Worm (Caenorhabditis elegans) whole organism, mixed stage, embryonic: ENCODE measurements around the gene C34B4.2.

Source experiments
- lin-13 ChIP-seq: fragments of 150-350 bp; optimal IDR thresholded peaks from 2 replicates; lab custom pipeline; 2014; ENCODE audit warnings: missing biosample characterization, missing genetic modification characterization
- mab-5 ChIP-seq: fragments of 150-350 bp; optimal IDR thresholded peaks from 2 replicates; lab custom pipeline; 2014; ENCODE audit warnings: missing biosample characterization, missing genetic modification characterization
- ztf-11 ChIP-seq: fragments of 150-350 bp; optimal IDR thresholded peaks from 2 replicates; lab custom pipeline; 2014; ENCODE audit warnings: missing biosample characterization, missing genetic modification characterization

DNA sequence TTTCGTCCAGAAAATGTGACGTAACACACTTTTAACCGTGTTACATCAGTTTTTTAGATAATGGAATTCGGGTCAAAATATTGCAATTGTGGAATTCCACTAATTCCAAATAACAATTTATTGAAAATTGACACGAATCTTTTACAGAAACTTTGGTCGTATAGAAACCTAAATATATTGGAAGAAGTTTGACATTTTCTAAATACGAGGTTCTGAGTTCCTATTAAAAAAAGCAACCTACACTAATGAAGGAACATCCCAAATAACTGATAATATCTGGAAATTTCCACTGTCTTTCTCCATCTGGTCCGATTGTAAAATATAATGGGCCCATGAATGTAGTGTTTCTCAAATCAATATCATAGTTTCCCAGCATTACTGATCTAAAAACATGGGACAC lies 38.4 kb downstream of the C34B4.2 start:
- TF ChIP-seq ztf-11 (tag; lab: Kevin White, UChicago) (no peak), lin-13 (tag; lab: Kevin White, UChicago) (no peak), mab-5 (tag; lab: Kevin White, UChicago) (no peak)
